Worm (Caenorhabditis elegans): ENCODE results near the gene K10D2.8.

The K10D2.8 gene

DNA sequence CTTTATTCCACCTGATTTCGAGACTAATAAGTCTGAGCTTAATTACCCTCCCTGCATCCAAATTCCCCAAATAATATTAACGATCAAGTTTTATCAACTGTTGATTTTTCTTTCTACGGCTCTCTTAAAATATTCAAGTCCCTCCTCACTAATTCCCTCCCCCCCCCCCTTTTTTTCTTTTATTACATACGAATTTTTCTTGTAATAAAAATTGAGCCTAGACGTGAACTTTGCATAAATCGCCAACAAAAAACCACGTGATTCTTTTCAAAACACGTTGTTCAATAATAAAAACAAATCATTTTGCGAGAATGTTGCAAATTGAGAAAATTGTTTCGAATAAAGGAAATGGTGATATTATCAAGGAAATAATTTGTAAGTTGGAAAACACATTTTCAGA, at the start of gene K10D2.8:
TSS of gene K10D2.8 (plus strand) at position 301 of the 400 bp plus-strand sequence.
- no peak for TF ChIP-seq repo-1 (tag; optimal IDR thresholded peaks at IDR 0.05)
- TF ChIP-seq ekl-4 (GFP tag; IDR thresholded peaks at IDR 0.05), result 0 out of 2 replicates have a peak, but pooled peaks have one; percentile 2

DNA sequence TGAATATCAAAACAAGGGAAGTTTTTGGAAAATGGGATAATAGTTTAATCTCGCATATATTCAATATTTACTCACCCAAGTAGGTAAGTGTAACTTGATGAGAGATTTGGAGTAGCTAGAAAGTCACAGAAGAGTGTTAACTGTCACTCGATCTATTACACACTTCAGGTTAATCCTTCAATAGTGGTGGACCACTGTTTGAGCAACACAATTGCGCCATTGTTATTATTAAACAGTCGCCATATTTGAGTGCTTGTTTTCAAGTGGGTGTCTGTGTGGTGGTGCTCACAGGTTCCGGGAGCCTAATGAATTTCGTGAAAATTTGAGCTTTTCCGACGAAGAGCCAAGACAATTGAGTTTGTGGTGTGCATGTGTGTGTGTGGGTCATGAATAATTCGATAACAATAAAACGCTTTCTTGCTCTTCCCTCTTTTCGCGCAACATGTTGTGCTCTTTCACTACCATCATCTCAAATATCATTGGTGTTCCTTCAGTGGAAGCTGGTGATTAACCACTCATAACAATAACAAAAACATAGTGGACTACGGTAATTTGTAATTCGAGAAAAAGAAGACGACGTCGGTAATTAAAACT, 49.5 kb upstream of the K10D2.8 start:
- TF ChIP-seq cebp-1 (GFP tag; IDR thresholded peaks at IDR 0.05) (no peak), cebp-1 (tag; optimal IDR thresholded peaks at IDR 0.05) (no peak), K11D2.4 (GFP tag; IDR thresholded peaks at IDR 0.05) (no peak), madf-3 (GFP tag; IDR thresholded peaks at IDR 0.05) (no peak), Y53F4B.3 (GFP tag; IDR thresholded peaks at IDR 0.05) (no peak), T07F8.4 (tag; optimal IDR thresholded peaks at IDR 0.05) (no peak), egl-18 (GFP tag; IDR thresholded peaks at IDR 0.05) (no peak), unc-62 (GFP tag; optimal IDR thresholded peaks at IDR 0.05) (no peak), mel-28 (tag; optimal IDR thresholded peaks at IDR 0.05; ENCODE audit: borderline replicate concordance) (no peak), attf-3 (GFP tag; conservative IDR thresholded peaks at IDR 0.05) (no peak), sdz-38 (tag; optimal IDR thresholded peaks at IDR 0.05) (no peak), attf-5 (GFP tag; optimal IDR thresholded peaks at IDR 0.05) (no peak), nhr-80 (tag; optimal IDR thresholded peaks at IDR 0.05) (no peak), nfyb-1 (GFP tag; IDR thresholded peaks at IDR 0.05) (no peak), snpc-1.3 (tag; optimal IDR thresholded peaks at IDR 0.05; ENCODE audit: insufficient read depth) (no peak), snpc-3.4 (tag; optimal IDR thresholded peaks at IDR 0.05) (no peak), F57C9.4 (tag; optimal IDR thresholded peaks at IDR 0.05) (no peak), aptf-3 (GFP tag; IDR thresholded peaks at IDR 0.05) (no peak)

DNA sequence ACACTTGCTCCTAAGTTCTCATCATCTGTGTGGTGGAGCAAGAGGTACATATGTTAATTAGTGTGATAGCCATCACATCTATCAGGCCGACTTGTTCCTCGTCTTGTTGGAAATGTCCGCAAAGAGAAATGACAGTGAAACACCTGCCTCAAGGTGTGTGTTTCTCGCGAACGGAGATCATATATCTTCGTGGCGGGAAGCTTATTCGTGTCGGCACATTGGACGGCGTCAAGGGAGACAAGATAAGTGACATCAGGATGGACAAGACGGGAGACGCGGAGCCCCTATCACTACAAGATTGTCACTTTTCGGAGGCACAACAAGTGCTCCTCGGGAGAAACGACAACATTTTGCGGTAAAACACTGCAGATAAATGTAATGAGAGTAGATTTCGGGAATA, 48.8 kb upstream of the K10D2.8 start:
- TF ChIP-seq lir-1 (GFP tag; conservative IDR thresholded peaks at IDR 0.05) (no peak), hsf-1 (GFP tag; IDR thresholded peaks at IDR 0.05) (no peak), ceh-79 (tag; optimal IDR thresholded peaks at IDR 0.05) (no peak), ceh-40 (GFP tag; IDR thresholded peaks at IDR 0.05) (no peak), madf-10 (tag; optimal IDR thresholded peaks at IDR 0.05) (no peak), B0019.2 (GFP tag; conservative IDR thresholded peaks at IDR 0.05) (no peak), ztf-18 (tag; optimal IDR thresholded peaks at IDR 0.05) (no peak), unc-130 (GFP tag; optimal IDR thresholded peaks at IDR 0.05) (no peak)

DNA sequence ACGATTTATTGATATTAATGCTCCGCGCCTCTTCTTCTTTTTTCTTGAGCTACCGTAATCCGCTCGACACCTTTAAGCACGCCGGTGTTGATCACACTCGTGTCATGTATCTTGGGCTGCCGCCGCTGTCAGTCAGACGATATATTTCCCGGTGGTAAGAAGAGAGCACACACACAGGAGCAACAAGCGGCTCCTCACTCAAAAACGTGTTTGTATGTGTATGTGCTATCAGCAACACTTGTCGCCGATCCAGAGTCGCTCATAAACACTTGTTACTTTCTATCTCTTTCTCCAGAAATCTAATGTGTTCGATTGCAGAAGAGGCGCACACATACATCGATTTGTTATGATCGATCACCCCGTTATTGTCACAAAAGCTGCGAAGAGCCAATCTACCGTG, 48.0 kb upstream of the K10D2.8 start:
- TF ChIP-seq K12H6.12 (tag; optimal IDR thresholded peaks at IDR 0.05), result peak; percentile 11
- peak; percentile 66 for TF ChIP-seq nhr-80 (tag; optimal IDR thresholded peaks at IDR 0.05)
- TF ChIP-seq rpc-1 (optimal IDR thresholded peaks at IDR 0.05), result no peak
- TF ChIP-seq rpc-1 (tag; optimal IDR thresholded peaks at IDR 0.05), result no peak

DNA sequence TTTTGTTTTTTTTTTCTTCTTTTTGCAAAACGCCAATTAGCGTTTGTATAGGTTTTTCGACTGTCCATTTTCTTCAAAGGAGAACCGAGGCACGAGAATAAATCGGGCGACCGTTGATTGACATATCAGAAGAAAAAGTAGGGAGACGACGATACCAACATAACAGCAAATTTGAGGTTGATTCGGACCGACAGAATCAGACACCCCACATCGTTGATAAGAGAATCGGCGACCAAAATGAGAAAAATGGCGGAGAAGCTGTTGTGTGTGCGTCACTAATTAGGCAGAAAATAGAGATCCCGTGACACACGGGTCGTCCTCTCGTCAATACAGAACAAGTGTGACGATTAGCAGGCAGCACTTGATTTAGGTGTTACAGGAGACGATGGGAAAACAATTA, 46.6 kb upstream of the K10D2.8 start:
- TF ChIP-seq gei-17 (GFP tag; optimal IDR thresholded peaks at IDR 0.05), result no peak
- TF ChIP-seq unc-62 (GFP tag; optimal IDR thresholded peaks at IDR 0.05), result peak; percentile 5
- TF ChIP-seq madf-8 (GFP tag; conservative IDR thresholded peaks at IDR 0.05), result no peak
- no peak for TF ChIP-seq snpc-3.4 (tag; optimal IDR thresholded peaks at IDR 0.05)
- TF ChIP-seq F37B4.10 (GFP tag; IDR thresholded peaks at IDR 0.05), result 0 out of 2 replicates have a peak, but pooled peaks have one; percentile 12
- peak; percentile 63 for TF ChIP-seq nhr-80 (tag; optimal IDR thresholded peaks at IDR 0.05)
